Worm (Caenorhabditis elegans) whole organism, young adult: ENCODE measurements around the gene utp-20.

Experiments
- B0336.3 ChIP-seq: fragments of 200-800 bp; sonication (Bioruptor generic); IDR thresholded peaks from 2 replicates; pipeline ENCODE4 v1.3.6; 2022; ENCODE audit warnings: missing genetic modification characterization, missing compliant biosample characterization
- C06A6.2 ChIP-seq: fragments of 200-800 bp; sonication (Bioruptor generic); conservative IDR thresholded peaks from 2 replicates; pipeline ENCODE4 v1.3.6; 2022; ENCODE audit warnings: missing genetic modification characterization, missing compliant biosample characterization
- F33H1.4 ChIP-seq: fragments of 200-800 bp; sonication (Bioruptor generic); IDR thresholded peaks from 2 replicates; pipeline ENCODE4 v1.3.6; 2022; ENCODE audit warnings: missing genetic modification reagents, missing genetic modification characterization, missing compliant biosample characterization
- F39B2.1 ChIP-seq: fragments of 200-800 bp; sonication (Bioruptor generic); IDR thresholded peaks from 2 replicates; pipeline ENCODE4 v1.3.6; 2022; ENCODE audit warnings: missing genetic modification reagents, missing genetic modification characterization, missing compliant biosample characterization
- F55B11.4 ChIP-seq: sonication (generic microtip); optimal IDR thresholded peaks from 2 replicates; lab custom pipeline; 2016; ENCODE audit warnings: missing compliant biosample characterization, missing genetic modification characterization, borderline replicate concordance; ENCODE audit not compliant: insufficient read depth
- F57C9.4 ChIP-seq: sonication (generic microtip); optimal IDR thresholded peaks from 2 replicates; lab custom pipeline; 2017; ENCODE audit warnings: mild to moderate bottlenecking, missing genetic modification characterization, missing compliant biosample characterization
- K11D2.4 ChIP-seq: fragments of 200-800 bp; sonication (Bioruptor generic); IDR thresholded peaks from 2 replicates; pipeline ENCODE4 v1.3.6; 2022; ENCODE audit warnings: missing genetic modification reagents, missing genetic modification characterization, missing compliant biosample characterization
- K12H6.12 ChIP-seq: fragments of 200-800 bp; sonication (Bioruptor generic); optimal IDR thresholded peaks from 2 replicates; lab custom pipeline; 2018; ENCODE audit warnings: mild to moderate bottlenecking, missing genetic modification characterization, missing compliant biosample characterization
- Y53F4B.3 ChIP-seq: fragments of 200-800 bp; sonication (Bioruptor generic); IDR thresholded peaks from 2 replicates; pipeline ENCODE4 v1.3.6; 2022; ENCODE audit warnings: missing genetic modification reagents, missing genetic modification characterization, missing compliant biosample characterization
- Y53G8AR.9 ChIP-seq: fragments of 200-800 bp; sonication (Bioruptor generic); conservative IDR thresholded peaks from 2 replicates; pipeline ENCODE4 v1.3.6; 2022; ENCODE audit warnings: missing genetic modification reagents, missing genetic modification characterization, missing compliant biosample characterization
- Y67H2A.10 ChIP-seq: fragments of 200-800 bp; sonication (Bioruptor generic); conservative IDR thresholded peaks from 2 replicates; pipeline ENCODE4 v1.3.6; 2022; ENCODE audit warnings: missing genetic modification reagents, missing genetic modification characterization, missing compliant biosample characterization
- ZK185.1 ChIP-seq: sonication (generic microtip); optimal IDR thresholded peaks from 2 replicates; lab custom pipeline; 2016; ENCODE audit warnings: mild to moderate bottlenecking, missing genetic modification characterization, missing compliant biosample characterization; ENCODE audit not compliant: poor library complexity, severe bottlenecking
- athp-1 ChIP-seq: sonication (generic microtip); optimal IDR thresholded peaks from 2 replicates; lab custom pipeline; 2017; ENCODE audit warnings: mild to moderate bottlenecking, missing genetic modification characterization, missing compliant biosample characterization
- attf-5 ChIP-seq: fragments of 200-800 bp; sonication (Bioruptor generic); optimal IDR thresholded peaks from 2 replicates; lab custom pipeline; 2018; ENCODE audit warnings: mild to moderate bottlenecking, missing genetic modification characterization, missing compliant biosample characterization
- ccch-3 ChIP-seq: fragments of 200-800 bp; sonication (Bioruptor generic); optimal IDR thresholded peaks from 2 replicates; lab custom pipeline; 2018; ENCODE audit warnings: mild to moderate bottlenecking, missing genetic modification characterization, missing compliant biosample characterization
- cebp-1 ChIP-seq, 2 experiments: fragments of 200-800 bp in 1 of 2; sonication (Bioruptor generic) in 1 of 2; sonication (generic microtip) in 1 of 2; IDR thresholded peaks in 1 of 2; optimal IDR thresholded peaks in 1 of 2; 2 replicates each; pipeline versions ENCODE4 v1.3.6 to Lab custom; 2017 to 2022; ENCODE audit warnings: missing compliant biosample characterization in 2 of 2, missing genetic modification characterization in 2 of 2, mild to moderate bottlenecking in 1 of 2, missing genetic modification reagents in 1 of 2, moderate library complexity in 1 of 2
- ceh-100 ChIP-seq: fragments of 200-800 bp; sonication (Bioruptor generic); IDR thresholded peaks from 2 replicates; pipeline ENCODE4 v1.3.6; 2022; ENCODE audit warnings: missing genetic modification reagents, missing genetic modification characterization, missing compliant biosample characterization
- ceh-27 ChIP-seq: fragments of 200-800 bp; sonication (Bioruptor generic); optimal IDR thresholded peaks from 2 replicates; lab custom pipeline; 2018; ENCODE audit warnings: mild to moderate bottlenecking, missing genetic modification characterization, moderate library complexity, missing compliant biosample characterization
- ceh-58 ChIP-seq: fragments of 200-800 bp; sonication (Bioruptor generic); IDR thresholded peaks from 2 replicates; pipeline ENCODE4 v1.3.6; 2022; ENCODE audit warnings: missing genetic modification characterization, missing compliant biosample characterization
- ceh-79 ChIP-seq: sonication (generic microtip); optimal IDR thresholded peaks from 2 replicates; lab custom pipeline; 2017; ENCODE audit warnings: mild to moderate bottlenecking, missing genetic modification characterization, missing compliant biosample characterization
- chd-7 ChIP-seq: sonication (generic microtip); optimal IDR thresholded peaks from 2 replicates; lab custom pipeline; 2016; ENCODE audit warnings: mild to moderate bottlenecking, missing genetic modification characterization, moderate library complexity, missing compliant biosample characterization
- dpff-1 ChIP-seq: sonication (generic microtip); optimal IDR thresholded peaks from 2 replicates; lab custom pipeline; 2017; ENCODE audit warnings: mild to moderate bottlenecking, missing genetic modification characterization, missing compliant biosample characterization
- egl-18 ChIP-seq: fragments of 200-800 bp; sonication (Bioruptor generic); IDR thresholded peaks from 2 replicates; pipeline ENCODE4 v1.3.6; 2022; ENCODE audit warnings: missing genetic modification reagents, missing genetic modification characterization, missing compliant biosample characterization
- fkh-3 ChIP-seq: sonication (generic microtip); optimal IDR thresholded peaks from 2 replicates; lab custom pipeline; 2016; ENCODE audit warnings: mild to moderate bottlenecking, missing genetic modification characterization, missing compliant biosample characterization
- hlh-12 ChIP-seq: sonication (generic microtip); optimal IDR thresholded peaks from 2 replicates; lab custom pipeline; 2016; ENCODE audit warnings: missing genetic modification characterization, missing compliant biosample characterization
- hmg-1.2 ChIP-seq: fragments of 200-800 bp; sonication (Bioruptor generic); IDR thresholded peaks from 2 replicates; pipeline ENCODE4 v1.3.6; 2022; ENCODE audit warnings: missing genetic modification reagents, missing genetic modification characterization, missing compliant biosample characterization
- hmg-20 ChIP-seq: fragments of 200-800 bp; sonication (Bioruptor generic); IDR thresholded peaks from 2 replicates; pipeline ENCODE4 v1.3.6; 2022; ENCODE audit warnings: missing genetic modification reagents, missing genetic modification characterization, missing compliant biosample characterization
- lin-35 ChIP-seq, 3 experiments: fragments of 150-350 bp in 2 of 3; sonication (generic microtip) in 1 of 3; optimal IDR thresholded peaks; 2 replicates each; lab custom pipeline; 2014 to 2018; ENCODE audit warnings: missing biosample characterization in 3 of 3, missing genetic modification characterization in 3 of 3, missing genetic modification reagents in 3 of 3
- lin-40 ChIP-seq: sonication (generic microtip); optimal IDR thresholded peaks from 2 replicates; lab custom pipeline; 2016; ENCODE audit warnings: missing genetic modification characterization, mild to moderate bottlenecking, missing compliant biosample characterization, missing genotype, missing genetic modification reagents
- madf-3 ChIP-seq: fragments of 200-800 bp; sonication (Bioruptor generic); IDR thresholded peaks from 2 replicates; pipeline ENCODE4 v1.3.6; 2022; ENCODE audit warnings: missing genetic modification reagents, missing genetic modification characterization, missing compliant biosample characterization
- mcd-1 ChIP-seq: fragments of 200-800 bp; sonication (Bioruptor generic); IDR thresholded peaks from 2 replicates; pipeline ENCODE4 v1.3.6; 2022; ENCODE audit warnings: missing genetic modification reagents, missing genetic modification characterization, missing compliant biosample characterization
- mxl-1 ChIP-seq: sonication (generic microtip); optimal IDR thresholded peaks from 2 replicates; lab custom pipeline; 2016; ENCODE audit warnings: missing genetic modification characterization, missing compliant biosample characterization
- nfya-1 ChIP-seq: sonication (generic microtip); optimal IDR thresholded peaks from 2 replicates; lab custom pipeline; 2017; ENCODE audit warnings: antibody characterized with exemption, missing compliant biosample characterization, missing genetic modification characterization, borderline replicate concordance; ENCODE audit not compliant: insufficient read depth
- nfyb-1 ChIP-seq: fragments of 200-800 bp; sonication (Bioruptor generic); IDR thresholded peaks from 2 replicates; pipeline ENCODE4 v1.3.6; 2022; ENCODE audit warnings: missing genetic modification reagents, missing genetic modification characterization, missing compliant biosample characterization
- nhr-27 ChIP-seq: fragments of 200-800 bp; sonication (Bioruptor generic); optimal IDR thresholded peaks from 2 replicates; lab custom pipeline; 2018; ENCODE audit warnings: mild to moderate bottlenecking, missing genetic modification characterization, moderate library complexity, missing compliant biosample characterization
- nhr-80 ChIP-seq: sonication (generic microtip); optimal IDR thresholded peaks from 2 replicates; lab custom pipeline; 2016; ENCODE audit warnings: missing genetic modification characterization, missing compliant biosample characterization
- pha-4 ChIP-seq: fragments of 150-350 bp; sonication (generic microtip); optimal IDR thresholded peaks from 2 replicates; lab custom pipeline; 2014; ENCODE audit warnings: missing biosample characterization, missing genetic modification reagents, missing genetic modification characterization
- rcor-1 ChIP-seq: fragments of 200-800 bp; sonication (Bioruptor generic); IDR thresholded peaks from 2 replicates; pipeline ENCODE4 v1.3.6; 2022; ENCODE audit warnings: missing genetic modification reagents, missing genetic modification characterization, missing compliant biosample characterization
- rec-8 ChIP-seq, 2 experiments: sonication (generic microtip); optimal IDR thresholded peaks; 2 replicates each; lab custom pipeline; 2016; ENCODE audit warnings: mild to moderate bottlenecking in 2 of 2, missing genetic modification characterization in 2 of 2, missing genetic modification reagents in 2 of 2, missing genotype in 2 of 2, missing biosample characterization in 1 of 2, missing compliant biosample characterization in 1 of 2, moderate library complexity in 1 of 2
- snpc-1.3 ChIP-seq: sonication (generic microtip); optimal IDR thresholded peaks from 2 replicates; lab custom pipeline; 2017; ENCODE audit warnings: missing genetic modification characterization, mild to moderate bottlenecking, missing compliant biosample characterization, antibody characterized with exemption, moderate library complexity, missing genotype, missing genetic modification reagents; ENCODE audit not compliant: insufficient read depth
- snpc-3.4 ChIP-seq: sonication (generic microtip); optimal IDR thresholded peaks from 2 replicates; lab custom pipeline; 2017; ENCODE audit warnings: missing genetic modification characterization, mild to moderate bottlenecking, missing compliant biosample characterization, antibody characterized with exemption, moderate library complexity, missing genotype, missing genetic modification reagents
- tbp1 ChIP-seq: fragments of 200-800 bp; sonication (Bioruptor generic); optimal IDR thresholded peaks from 2 replicates; lab custom pipeline; 2018; ENCODE audit warnings: mild to moderate bottlenecking, missing genetic modification characterization, missing compliant biosample characterization
- zfh-2 ChIP-seq: fragments of 200-800 bp; sonication (Bioruptor generic); conservative IDR thresholded peaks from 2 replicates; pipeline ENCODE4 v1.3.6; 2022; ENCODE audit warnings: missing genetic modification reagents, missing genetic modification characterization, missing compliant biosample characterization
- ztf-18 ChIP-seq: sonication (generic microtip); optimal IDR thresholded peaks from 2 replicates; lab custom pipeline; 2016; ENCODE audit warnings: missing genotype, mild to moderate bottlenecking, missing genetic modification characterization, missing compliant biosample characterization
- ztf-26 ChIP-seq: sonication (generic microtip); optimal IDR thresholded peaks from 2 replicates; lab custom pipeline; 2017; ENCODE audit warnings: missing genetic modification characterization, missing compliant biosample characterization

utp-20 gene

DNA sequence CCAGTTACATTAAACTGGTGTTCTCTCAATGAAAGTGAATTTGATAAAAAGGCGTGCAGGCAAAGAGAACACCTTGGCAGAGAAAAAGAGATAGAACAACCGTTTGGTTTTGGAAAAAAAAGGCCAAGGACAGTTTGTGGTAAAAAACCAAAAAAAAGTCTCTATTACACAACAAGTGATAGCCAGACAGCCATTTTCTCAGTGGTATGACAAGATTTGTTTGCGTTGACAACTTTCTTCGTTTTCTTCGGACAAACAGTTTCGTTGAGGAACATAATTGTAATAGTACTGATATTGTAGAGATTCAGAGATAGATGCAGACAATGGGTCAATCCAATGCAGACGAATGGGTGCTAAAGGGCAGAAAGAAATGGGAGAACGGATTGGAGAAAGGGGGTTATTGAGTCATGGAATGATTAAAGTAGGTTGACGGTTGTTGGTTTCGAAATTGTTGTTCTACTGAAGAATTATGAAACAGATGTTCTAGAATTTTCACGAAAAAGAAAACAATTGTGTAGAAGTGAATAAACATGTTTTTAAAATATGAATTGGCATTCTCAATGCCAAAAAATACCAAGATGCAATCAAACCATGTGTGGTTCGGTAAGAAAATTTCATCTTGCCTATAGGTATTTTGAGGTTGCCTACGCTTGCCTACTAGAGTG, 26.2 kb downstream of the utp-20 start (continued):
- TF ChIP-seq hmg-1.2 (GFP tag; lab: Robert Waterston, UW) = peak; percentile 67; the same call in 1 of the 2 replicates
- no peak for TF ChIP-seq fkh-3
- no peak for TF ChIP-seq ceh-58 (GFP tag; lab: Robert Waterston, UW)
- no peak for TF ChIP-seq nhr-27 (tag; lab: Kevin White, UChicago)
- no peak for TF ChIP-seq rcor-1 (GFP tag; lab: Robert Waterston, UW)
- no peak for TF ChIP-seq hmg-20 (GFP tag; lab: Robert Waterston, UW)
- TF ChIP-seq Y53G8AR.9 (GFP tag; lab: Robert Waterston, UW) = no peak
- no peak for TF ChIP-seq Y53F4B.3 (GFP tag; lab: Robert Waterston, UW)
- TF ChIP-seq rec-8 (tag; optimal IDR thresholded peaks at IDR 0.05; lab: Kevin White, UChicago) = no peak
- TF ChIP-seq nfya-1 (tag; lab: Kevin White, UChicago) = no peak
- no peak for TF ChIP-seq K11D2.4 (GFP tag; lab: Robert Waterston, UW)
- no peak for TF ChIP-seq dpff-1
- no peak for TF ChIP-seq ceh-100
- TF ChIP-seq B0336.3 (GFP tag; lab: Robert Waterston, UW) = no peak
- no peak for TF ChIP-seq mcd-1 (GFP tag; lab: Robert Waterston, UW)
- no peak for TF ChIP-seq madf-3 (GFP tag; lab: Robert Waterston, UW)
- no peak for TF ChIP-seq ZK185.1 (tag; lab: Kevin White, UChicago)
- TF ChIP-seq athp-1 (tag; lab: Kevin White, UChicago) = no peak
- no peak for TF ChIP-seq K12H6.12 (tag; lab: Kevin White, UChicago)
- no peak for TF ChIP-seq chd-7 (tag; lab: Kevin White, UChicago)
- TF ChIP-seq cebp-1 (GFP tag; IDR thresholded peaks at IDR 0.05; lab: Robert Waterston, UW) = peak; percentile 55
- TF ChIP-seq cebp-1 (tag; optimal IDR thresholded peaks at IDR 0.05; lab: Kevin White, UChicago) = peak; percentile 79
- peak; percentile 80 for TF ChIP-seq lin-40 (tag; lab: Kevin White, UChicago)
- TF ChIP-seq ceh-79 (tag; lab: Kevin White, UChicago) = no peak
- no peak for TF ChIP-seq egl-18
- TF ChIP-seq hlh-12 (tag; lab: Kevin White, UChicago) = no peak
- no peak for TF ChIP-seq Y67H2A.10 (GFP tag; lab: Robert Waterston, UW)
- TF ChIP-seq F39B2.1 (GFP tag; lab: Robert Waterston, UW) = no peak
- peak; percentile 73 for TF ChIP-seq ztf-26 (tag; lab: Kevin White, UChicago)
- no peak for TF ChIP-seq mxl-1 (tag; lab: Kevin White, UChicago)

DNA sequence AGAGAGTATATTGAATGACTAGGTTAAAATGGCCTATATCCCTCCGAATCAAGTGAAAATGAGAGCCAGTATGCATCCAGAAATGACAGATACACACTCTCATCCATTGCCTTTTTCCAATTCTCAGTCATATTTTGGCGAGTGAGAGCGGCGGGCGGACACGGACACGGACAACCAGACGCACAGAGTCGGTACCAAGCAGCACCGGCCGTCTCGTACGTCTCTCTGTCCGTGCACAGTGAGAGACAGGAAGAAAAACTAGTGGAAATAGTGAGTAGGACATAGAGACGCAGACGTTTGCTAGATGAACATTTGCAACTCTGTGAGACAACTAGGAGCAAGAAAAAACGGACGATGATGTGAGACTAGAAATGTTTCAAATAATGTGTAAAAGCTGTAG, 27.1 kb downstream of the utp-20 start:
- TF ChIP-seq ccch-3 (GFP tag; lab: Kevin White, UChicago) (no peak), F57C9.4 (tag; lab: Kevin White, UChicago) (no peak), cebp-1 (GFP tag; IDR thresholded peaks at IDR 0.05; lab: Robert Waterston, UW) (no peak), cebp-1 (tag; optimal IDR thresholded peaks at IDR 0.05; lab: Kevin White, UChicago) (peak; percentile 46), attf-5 (peak; percentile 16), ceh-58 (GFP tag; lab: Robert Waterston, UW) (no peak), F33H1.4 (GFP tag; lab: Robert Waterston, UW) (no peak), ztf-18 (tag; lab: Kevin White, UChicago) (no peak), tbp1 (GFP tag; lab: Kevin White, UChicago) (peak; percentile 11), F55B11.4 (no peak), lin-35 (GFP tag; optimal IDR thresholded peaks at IDR 0.05; lab: Kevin White, UChicago) (peak in 1 of 3 experiments; percentile 18), ztf-26 (tag; lab: Kevin White, UChicago) (no peak), nfyb-1 (GFP tag; lab: Robert Waterston, UW) (0 out of 2 replicates have a peak, but pooled peaks have one; percentile 22), nhr-80 (tag; lab: Kevin White, UChicago) (peak; percentile 44), ZK185.1 (tag; lab: Kevin White, UChicago) (peak; percentile 10), ceh-27 (GFP tag; lab: Kevin White, UChicago) (no peak), C06A6.2 (GFP tag; lab: Robert Waterston, UW) (no peak), zfh-2 (GFP tag; lab: Robert Waterston, UW) (peak; percentile 49), snpc-1.3 (tag; lab: Kevin White, UChicago) (no peak), snpc-3.4 (tag; lab: Kevin White, UChicago) (no peak), pha-4 (tag; lab: Kevin White, UChicago) (no peak), hmg-1.2 (GFP tag; lab: Robert Waterston, UW) (peak; percentile 87), mcd-1 (GFP tag; lab: Robert Waterston, UW) (0 out of 2 replicates have a peak, but pooled peaks have one; percentile 8)
